Fruit fly (Drosophila melanogaster) whole organism, larva: ENCODE measurements around the gene Grl36b.

Source experiments
- noc ChIP-seq: fragments of 200-800 bp; sonication (Bioruptor generic); optimal IDR thresholded peaks from 3 replicates; lab custom pipeline; 2019; ENCODE audit warnings: missing biosample characterization, mild to moderate bottlenecking, missing genetic modification characterization, moderate library complexity

Gene Grl36b

dm6 chr2L:18144268-18144834, 18.8 kb upstream of the Grl36b start:
- TF ChIP-seq noc (tag; lab: Kevin White, UChicago), result no peak

dm6 chr2L:18143176-18143575, 17.6 kb upstream of the Grl36b start:
- no peak for TF ChIP-seq noc (tag; lab: Kevin White, UChicago)

DNA sequence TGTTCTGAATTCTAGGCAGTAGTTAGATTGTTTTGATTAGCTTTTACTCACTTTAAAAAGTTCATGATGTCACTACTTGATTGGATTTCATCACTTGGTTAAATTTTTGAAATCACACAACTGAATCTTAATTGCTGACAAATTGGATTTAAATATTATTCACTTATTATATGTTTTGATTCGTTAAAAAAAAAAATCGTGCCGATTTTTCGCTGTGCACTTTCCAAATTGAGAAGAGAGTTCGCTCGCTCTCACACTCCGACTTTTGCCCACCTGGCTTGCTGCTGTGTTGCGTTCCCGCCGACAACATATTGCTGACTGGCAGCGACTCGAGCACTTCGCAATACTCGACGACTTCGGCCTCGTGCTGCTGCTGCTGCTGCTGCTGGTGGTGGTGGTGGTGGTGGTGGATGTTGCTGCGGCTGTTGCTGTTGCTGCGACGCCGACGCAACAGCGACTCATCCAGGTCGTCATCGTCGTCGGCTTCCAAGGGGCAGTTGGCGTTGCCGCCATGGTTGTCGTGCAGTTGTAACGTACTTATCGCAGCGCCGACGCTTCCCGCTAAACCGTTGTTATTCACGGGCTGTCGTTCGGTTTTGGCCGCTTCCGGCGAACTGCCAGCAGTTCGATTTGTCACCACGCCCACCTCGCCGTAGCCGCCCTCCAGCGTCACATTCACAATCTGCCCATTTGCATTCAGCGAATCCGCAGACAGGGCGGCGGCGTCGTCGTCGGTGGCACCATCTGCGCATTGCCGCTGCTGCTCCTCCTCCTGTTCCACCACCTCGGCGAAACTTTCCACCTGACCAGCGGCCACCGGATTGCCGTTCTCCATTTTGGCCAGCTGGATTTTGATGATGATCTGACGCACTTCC, 16.2 kb upstream of the Grl36b start:
- peak; percentile 78 for TF ChIP-seq noc (tag; lab: Kevin White, UChicago)

- TF ChIP-seq noc (tag; lab: Kevin White, UChicago), result no peak
Measured at dm6 chr2L:18140544-18140943, 15.0 kb upstream of the Grl36b start.

- peak; percentile 49 for TF ChIP-seq noc (tag; lab: Kevin White, UChicago)
Measured at dm6 chr2L:18137591-18138247, 12.2 kb upstream of the Grl36b start, which contains the start of gene kel. Gene kel (minus strand): TSS chr2L:18138083.

- TF ChIP-seq noc (tag; lab: Kevin White, UChicago), result peak; percentile 87
Measured at dm6 chr2L:18136427-18136857, 10.9 kb upstream of the Grl36b start.

- TF ChIP-seq noc (tag; lab: Kevin White, UChicago), result no peak
Measured at dm6 chr2L:18134615-18135014, 9.1 kb upstream of the Grl36b start.

DNA sequence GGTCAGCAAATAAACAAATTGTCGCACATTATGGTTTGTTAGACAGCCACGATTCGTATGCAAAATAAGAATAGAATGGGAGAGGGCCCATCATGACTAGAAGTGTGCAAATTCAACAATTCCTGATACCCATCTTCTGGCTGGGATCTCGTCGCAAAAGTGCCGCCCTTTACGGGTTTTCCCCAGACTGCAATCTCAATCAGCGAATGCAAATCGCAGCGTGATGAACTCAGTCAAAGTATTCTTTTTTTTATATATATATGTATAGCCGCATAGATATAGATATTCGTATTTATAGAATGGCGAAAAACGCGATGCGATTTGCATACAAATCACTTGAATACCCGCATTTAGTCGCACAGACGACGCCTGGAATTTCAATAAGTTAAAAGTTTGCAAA, 2.6 kb downstream of the Grl36b start:
- no peak for TF ChIP-seq noc (tag; lab: Kevin White, UChicago)

DNA sequence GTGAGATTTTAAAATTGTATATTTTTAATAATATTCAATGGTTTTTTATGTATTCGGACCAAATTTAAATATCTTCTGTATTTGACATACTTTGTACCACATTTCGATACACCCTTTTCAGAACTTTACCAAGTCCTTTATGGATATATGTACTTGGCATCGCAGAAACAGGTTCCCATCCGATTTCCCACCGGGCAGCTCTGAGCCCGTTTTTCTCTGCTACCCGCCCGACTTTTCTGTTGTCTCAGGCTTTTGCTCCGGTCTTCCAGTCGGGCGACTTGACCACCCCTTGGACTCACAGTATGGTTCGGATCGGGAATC, 3.4 kb downstream of the Grl36b start:
- TF ChIP-seq noc (tag; lab: Kevin White, UChicago), result no peak

dm6 chr2L:18121367-18122230, 4.0 kb downstream of the Grl36b start:
- TF ChIP-seq noc (tag; lab: Kevin White, UChicago), result no peak

DNA sequence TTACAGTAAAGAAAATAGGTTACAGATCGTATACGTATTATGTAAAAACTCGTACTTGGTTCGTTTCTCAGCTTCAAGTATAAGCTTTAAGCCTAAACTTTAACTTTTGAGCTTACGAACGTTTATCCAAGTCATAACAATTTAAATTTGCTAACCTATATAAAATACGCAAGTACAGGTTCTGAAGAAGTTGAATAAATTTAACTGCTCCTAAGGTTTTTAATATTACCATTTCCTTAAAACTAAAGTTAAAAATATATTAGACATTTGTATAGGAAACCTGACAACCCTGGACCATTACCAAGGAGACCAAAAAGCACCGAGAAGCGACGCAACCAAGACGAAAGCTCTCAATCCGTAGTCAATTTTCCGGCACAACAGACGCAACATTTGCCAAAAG, 5.9 kb downstream of the Grl36b start, which contains the start of gene CG5758:
TSS of gene CG5758 (plus strand) at position 353 of the 400 bp plus-strand sequence.
- TF ChIP-seq noc (tag; lab: Kevin White, UChicago), result peak; percentile 18

- TF ChIP-seq noc (tag; lab: Kevin White, UChicago), result no peak
Measured at dm6 chr2L:18115104-18115503, 10.4 kb downstream of the Grl36b start.

DNA sequence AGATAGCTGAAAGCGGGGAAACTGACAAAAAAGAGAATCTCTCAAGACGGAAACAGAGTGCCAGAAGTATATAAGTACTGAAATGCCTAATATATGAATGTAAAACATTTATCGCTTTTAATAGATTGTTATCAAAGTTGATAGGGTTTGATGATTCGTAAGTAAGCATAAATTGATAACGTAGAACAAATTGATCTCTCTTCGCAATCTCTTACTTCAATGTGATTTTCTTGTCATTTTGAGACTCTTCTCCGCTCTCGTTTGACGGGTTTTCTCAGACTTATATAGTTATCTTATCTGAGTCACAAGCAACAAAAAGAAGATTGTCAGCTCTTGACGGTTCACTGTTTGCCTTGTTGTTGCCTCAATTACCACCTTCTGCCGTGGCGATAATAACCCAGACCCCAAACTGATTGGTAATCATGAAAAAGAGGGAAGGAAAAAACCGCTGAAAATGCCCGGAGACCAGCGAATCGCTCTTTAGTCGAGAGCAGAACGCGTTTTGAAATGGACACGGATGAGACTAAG, 11.3 kb downstream of the Grl36b start, which contains the start of gene CG15152:
TSS of gene CG15152 (plus strand) at position 372 of the 528 bp plus-strand sequence.
- TF ChIP-seq noc (tag; lab: Kevin White, UChicago), result peak; percentile 6

- TF ChIP-seq noc (tag; lab: Kevin White, UChicago), result no peak
Measured at dm6 chr2L:18113079-18113478, 12.5 kb downstream of the Grl36b start, which contains the start of gene CG44476. Gene CG44476 (minus strand): TSS chr2L:18113179.

DNA sequence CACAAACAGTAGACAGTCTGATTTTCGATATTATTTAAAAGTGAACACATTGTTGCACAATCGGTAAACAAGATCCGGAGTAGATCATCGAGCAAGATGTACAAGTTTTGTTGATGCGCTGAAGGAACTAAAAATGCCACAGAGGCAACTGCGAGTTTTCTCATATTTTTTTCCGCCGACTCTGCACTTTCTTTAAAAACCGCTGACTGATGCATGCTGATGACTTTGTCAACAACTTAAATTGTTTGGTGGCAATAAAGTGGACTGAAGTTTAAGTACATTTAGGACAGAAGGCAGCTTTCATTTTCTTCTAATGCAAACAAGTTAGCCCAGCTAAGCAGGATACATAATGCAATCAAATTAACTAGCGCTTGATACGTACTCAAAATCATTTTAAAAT, 13.1 kb downstream of the Grl36b start:
- no peak for TF ChIP-seq noc (tag; lab: Kevin White, UChicago)
